Worm (Caenorhabditis elegans) whole organism, late embryonic: ENCODE measurements around the gene Y49G5A.1.

Experiments used
- ceh-45 ChIP-seq: fragments of 200-800 bp; sonication (Bioruptor generic); IDR thresholded peaks from 2 replicates; pipeline ENCODE4 v1.3.6; 2022; ENCODE audit warnings: missing genetic modification reagents, missing genetic modification characterization, missing compliant biosample characterization
- fax-1 ChIP-seq: sonication (generic microtip); optimal IDR thresholded peaks from 2 replicates; lab custom pipeline; 2016; ENCODE audit warnings: missing genotype, missing genetic modification characterization, missing compliant biosample characterization
- hlh-30 ChIP-seq: sonication (generic microtip); optimal IDR thresholded peaks from 2 replicates; lab custom pipeline; 2017; ENCODE audit warnings: antibody characterized with exemption, missing genetic modification characterization, missing compliant biosample characterization; ENCODE audit not compliant: insufficient read depth
- nhr-232 ChIP-seq: sonication (generic microtip); optimal IDR thresholded peaks from 2 replicates; lab custom pipeline; 2016; ENCODE audit warnings: missing genetic modification characterization, missing compliant biosample characterization

- TF ChIP-seq fax-1 (tag; lab: Kevin White, UChicago) = no peak
- TF ChIP-seq ceh-45 (GFP tag; lab: Robert Waterston, UW) = no peak
- TF ChIP-seq hlh-30 (tag; lab: Kevin White, UChicago) = no peak
- no peak for TF ChIP-seq nhr-232
Observed at ce11 chrV:5328314-5328713, 41.1 kb upstream of the Y49G5A.1 start, which contains the start of gene C10G8.8.
